Fruit fly (Drosophila melanogaster): Measurements from ENCODE around the gene CG13001.

Gene CG13001

dm6 chrX:16936689-16937088 lies 6.0 kb downstream of the CG13001 start:
- TF ChIP-seq OdsH (GFP tag; optimal IDR thresholded peaks at IDR 0.05) (no peak), Met (GFP tag; optimal IDR thresholded peaks at IDR 0.05) (no peak), eg (GFP tag; IDR thresholded peaks at IDR 0.05) (no peak), Hr39 (GFP tag; optimal IDR thresholded peaks at IDR 0.05) (no peak), vri (GFP tag; optimal IDR thresholded peaks at IDR 0.05) (no peak), ss (GFP tag; optimal IDR thresholded peaks at IDR 0.05) (no peak), fkh (GFP tag; optimal IDR thresholded peaks at IDR 0.05) (no peak), Smox (GFP tag; optimal IDR thresholded peaks at IDR 0.05) (no peak), pdm3 (GFP tag; optimal IDR thresholded peaks at IDR 0.05) (no peak), CG7368 (GFP tag; optimal IDR thresholded peaks at IDR 0.05) (no peak), Hr4 (GFP tag; optimal IDR thresholded peaks at IDR 0.05) (no peak), CG15336 (GFP tag; IDR thresholded peaks at IDR 0.05) (no peak)

dm6 chrX:16934430-16934829 lies 8.2 kb downstream of the CG13001 start:
- TF ChIP-seq vri (GFP tag; optimal IDR thresholded peaks at IDR 0.05): no peak
- TF ChIP-seq CG16779 (tag; optimal IDR thresholded peaks at IDR 0.05): no peak
- TF ChIP-seq acj6 (GFP tag; optimal IDR thresholded peaks at IDR 0.05): no peak
- no peak for TF ChIP-seq ss (GFP tag; optimal IDR thresholded peaks at IDR 0.05)
- TF ChIP-seq CG32006 (GFP tag; optimal IDR thresholded peaks at IDR 0.05): no peak

DNA sequence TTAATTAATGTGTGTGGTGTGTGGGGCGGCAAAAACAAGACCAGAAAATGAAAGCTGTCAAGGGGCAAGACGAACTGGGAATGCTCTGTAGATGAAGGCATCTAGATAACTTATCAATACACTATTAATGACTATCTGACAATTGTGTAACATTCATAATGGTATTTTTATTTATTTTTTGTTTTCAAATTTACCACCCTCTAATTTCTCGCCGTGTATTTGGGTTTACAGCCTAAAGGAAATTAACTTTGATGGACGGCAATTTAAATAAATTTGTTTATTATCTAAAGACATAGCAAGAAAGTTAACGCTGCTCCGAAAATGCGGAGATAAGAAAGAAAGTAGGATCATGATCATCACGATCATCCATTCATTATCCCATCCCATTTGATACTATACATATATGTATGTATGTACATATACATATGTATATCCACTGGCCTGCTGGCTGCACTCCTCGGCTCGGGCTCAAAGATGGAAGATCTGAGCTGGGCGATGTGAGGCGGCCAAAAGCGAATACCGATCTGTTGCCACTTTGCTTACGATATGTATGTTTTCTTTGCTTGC lies 9.8 kb downstream of the CG13001 start:
- TF ChIP-seq Met (GFP tag; optimal IDR thresholded peaks at IDR 0.05) (peak; percentile 52), Eip75B (GFP tag; optimal IDR thresholded peaks at IDR 0.05) (peak; percentile 18), Hr38 (GFP tag; optimal IDR thresholded peaks at IDR 0.05) (no peak), CG8119 (GFP tag; IDR thresholded peaks at IDR 0.05) (peak; percentile 62), CG6792 (GFP tag; optimal IDR thresholded peaks at IDR 0.05) (no peak), CG10669 (GFP tag; optimal IDR thresholded peaks at IDR 0.05) (no peak), CG11294 (GFP tag; IDR thresholded peaks at IDR 0.05) (no peak), pdm3 (GFP tag; optimal IDR thresholded peaks at IDR 0.05) (peak; percentile 29), CG6808 (GFP tag; optimal IDR thresholded peaks at IDR 0.05) (no peak), CG34406 (GFP tag; optimal IDR thresholded peaks at IDR 0.05) (peak; percentile 24), esn (GFP tag; optimal IDR thresholded peaks at IDR 0.05) (peak; percentile 28), Gug (GFP tag; IDR thresholded peaks at IDR 0.05) (no peak; the same call in 1 of the 2 replicates), Sox14 (GFP tag; optimal IDR thresholded peaks at IDR 0.05) (no peak), CG6854 (GFP tag; optimal IDR thresholded peaks at IDR 0.05) (no peak), ss (GFP tag; optimal IDR thresholded peaks at IDR 0.05) (no peak), CG4318 (GFP tag; optimal IDR thresholded peaks at IDR 0.05) (peak; percentile 37), achi (GFP tag; optimal IDR thresholded peaks at IDR 0.05) (peak; percentile 3), CG6276 (GFP tag; optimal IDR thresholded peaks at IDR 0.05) (peak; percentile 28), Sox15 (GFP tag; optimal IDR thresholded peaks at IDR 0.05) (no peak), CG31627 (GFP tag; optimal IDR thresholded peaks at IDR 0.05) (peak; percentile 26), Hr4 (GFP tag; optimal IDR thresholded peaks at IDR 0.05) (peak; percentile 15), fd85E (GFP tag; optimal IDR thresholded peaks at IDR 0.05) (no peak), Ets21C (GFP tag; optimal IDR thresholded peaks at IDR 0.05) (peak; percentile 20), vri (GFP tag; optimal IDR thresholded peaks at IDR 0.05) (no peak), Eip93F (GFP tag; optimal IDR thresholded peaks at IDR 0.05) (no peak), Blimp-1 (GFP tag; optimal IDR thresholded peaks at IDR 0.05) (no peak), CG7368 (GFP tag; optimal IDR thresholded peaks at IDR 0.05) (no peak), CG9139 (GFP tag; optimal IDR thresholded peaks at IDR 0.05) (no peak), CG32006 (GFP tag; optimal IDR thresholded peaks at IDR 0.05) (peak; percentile 66), CG3919 (GFP tag; optimal IDR thresholded peaks at IDR 0.05) (peak; percentile 6), lz (GFP tag; optimal IDR thresholded peaks at IDR 0.05) (peak; percentile 11), acj6 (GFP tag; optimal IDR thresholded peaks at IDR 0.05) (peak; percentile 14), cyc (GFP tag; optimal IDR thresholded peaks at IDR 0.05) (peak; percentile 19), CG16779 (tag; optimal IDR thresholded peaks at IDR 0.05) (no peak), CG10631 (GFP tag; optimal IDR thresholded peaks at IDR 0.05) (peak; percentile 4), fd59A (GFP tag; optimal IDR thresholded peaks at IDR 0.05) (no peak), OdsH (GFP tag; optimal IDR thresholded peaks at IDR 0.05) (peak; percentile 34), topi (GFP tag; optimal IDR thresholded peaks at IDR 0.05) (peak; percentile 47), CG15336 (GFP tag; IDR thresholded peaks at IDR 0.05) (peak; percentile 44; the same call in 1 of the 2 replicates), spab (GFP tag; optimal IDR thresholded peaks at IDR 0.05) (no peak), Sox102F (GFP tag; optimal IDR thresholded peaks at IDR 0.05) (no peak), dsx (GFP tag; optimal IDR thresholded peaks at IDR 0.05; ENCODE audit: poor library complexity, severe bottlenecking) (peak; percentile 5)
